Worm (Caenorhabditis elegans) whole organism, L2 larva: ENCODE results near the gene ZK418.5.

ENCODE experiments used
- ZK546.5 ChIP-seq: sonication (generic microtip); optimal IDR thresholded peaks from 2 replicates; lab custom pipeline; 2017; ENCODE audit warnings: missing biosample characterization, missing genetic modification characterization
- egl-27 ChIP-seq: sonication (generic microtip); optimal IDR thresholded peaks from 3 replicates; lab custom pipeline; 2017; ENCODE audit warnings: missing biosample characterization, missing genetic modification reagents, missing genetic modification characterization
- elt-3 ChIP-seq: sonication (generic microtip); optimal IDR thresholded peaks from 2 replicates; lab custom pipeline; 2017; ENCODE audit warnings: missing biosample characterization, missing genetic modification characterization
- fos-1 ChIP-seq: fragments of 150-350 bp; optimal IDR thresholded peaks from 2 replicates; lab custom pipeline; 2014; ENCODE audit warnings: missing biosample characterization, missing genetic modification characterization
- lin-13 ChIP-seq: fragments of 150-350 bp; optimal IDR thresholded peaks from 2 replicates; lab custom pipeline; 2014; ENCODE audit warnings: missing biosample characterization, missing genetic modification reagents, missing genetic modification characterization
- lsy-2 ChIP-seq, 2 experiments: fragments of 150-350 bp in 1 of 2; sonication (generic microtip) in 1 of 2; optimal IDR thresholded peaks; 2 replicates each; lab custom pipeline; 2014 to 2017; ENCODE audit warnings: missing biosample characterization in 2 of 2, missing genetic modification characterization in 2 of 2
- mbf-1 ChIP-seq: sonication (generic microtip); optimal IDR thresholded peaks from 2 replicates; lab custom pipeline; 2017; ENCODE audit warnings: missing biosample characterization, missing genetic modification characterization
- mdl-1 ChIP-seq, 2 experiments: fragments of 150-350 bp in 1 of 2; sonication (generic microtip) in 1 of 2; optimal IDR thresholded peaks; 2 replicates each; lab custom pipeline; 2017; ENCODE audit warnings: missing biosample characterization in 2 of 2, missing genetic modification characterization in 2 of 2
- nhr-23 ChIP-seq: fragments of 150-350 bp; optimal IDR thresholded peaks from 2 replicates; lab custom pipeline; 2014; ENCODE audit warnings: missing biosample characterization, missing genetic modification reagents, missing genetic modification characterization
- nhr-6 ChIP-seq: fragments of 150-350 bp; optimal IDR thresholded peaks from 2 replicates; lab custom pipeline; 2014; ENCODE audit warnings: missing biosample characterization, missing genetic modification characterization
- snpc-4 ChIP-seq: fragments of 150-350 bp; optimal IDR thresholded peaks from 2 replicates; lab custom pipeline; 2014; ENCODE audit warnings: missing biosample characterization, missing genetic modification characterization
- unc-39 ChIP-seq: fragments of 150-350 bp; optimal IDR thresholded peaks from 2 replicates; lab custom pipeline; 2014; ENCODE audit warnings: missing biosample characterization, missing genetic modification characterization
- unc-62 ChIP-seq: fragments of 150-350 bp; optimal IDR thresholded peaks from 2 replicates; lab custom pipeline; 2014; ENCODE audit warnings: missing biosample characterization, missing genetic modification reagents, missing genetic modification characterization
- ztf-11 ChIP-seq: sonication (generic microtip); optimal IDR thresholded peaks from 2 replicates; lab custom pipeline; 2017; ENCODE audit warnings: missing biosample characterization, missing genetic modification characterization

DNA sequence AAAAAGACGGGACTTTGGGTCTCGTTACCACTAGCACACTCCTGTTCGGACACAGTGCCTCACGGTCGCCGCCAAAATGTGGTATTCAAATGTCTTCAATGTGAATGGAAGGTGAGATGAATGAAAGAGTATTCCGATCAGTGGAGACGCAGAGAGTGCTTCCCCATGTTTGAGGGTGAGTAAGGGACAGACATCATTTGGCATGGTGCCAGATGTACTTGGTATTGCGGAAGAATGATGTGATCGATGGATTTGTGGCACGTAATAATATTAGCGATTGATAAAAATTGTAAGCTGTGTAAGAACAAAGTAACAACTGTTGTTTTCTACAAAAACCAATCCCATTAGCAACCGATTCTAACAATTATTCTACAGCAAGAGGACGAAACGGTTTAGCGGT is 41.6 kb downstream of the ZK418.5 start:
- TF ChIP-seq unc-39 (tag; lab: Kevin White, UChicago), result no peak
- TF ChIP-seq lin-13 (GFP tag; lab: Kevin White, UChicago), result no peak
- TF ChIP-seq unc-62 (GFP tag; lab: Kevin White, UChicago), result no peak
- TF ChIP-seq lsy-2 (tag; optimal IDR thresholded peaks at IDR 0.05; lab: Kevin White, UChicago), result no peak
- no peak for TF ChIP-seq egl-27 (tag; lab: Kevin White, UChicago)
- TF ChIP-seq mdl-1 (tag; optimal IDR thresholded peaks at IDR 0.05; lab: Kevin White, UChicago), result no peak
- peak; percentile 3 for TF ChIP-seq fos-1
- TF ChIP-seq nhr-6 (tag; lab: Kevin White, UChicago), result no peak
- TF ChIP-seq elt-3 (tag; lab: Kevin White, UChicago), result no peak
- TF ChIP-seq ztf-11 (tag; lab: Kevin White, UChicago), result no peak
- TF ChIP-seq ZK546.5, result no peak
- no peak for TF ChIP-seq snpc-4 (tag; lab: Kevin White, UChicago)
- TF ChIP-seq mbf-1, result no peak
- TF ChIP-seq nhr-23 (tag; lab: Kevin White, UChicago), result no peak
